Fruit fly (Drosophila melanogaster) whole organism: ENCODE measurements around the gene snk.
A peak's percentile ranks its signal among the peaks of the same experiment; 100 is the strongest.

Source experiments
- CG8478 ChIP-seq: fragments of >200 bp; optimal IDR thresholded peaks from 2 replicates; lab custom pipeline; 2018; ENCODE audit warnings: inconsistent platforms
- Dll ChIP-seq: fragments of >200 bp; optimal IDR thresholded peaks from 2 replicates; lab custom pipeline; 2017
- EcR ChIP-seq, 2 experiments: fragments of >200 bp; optimal IDR thresholded peaks; 2 replicates each; lab custom pipeline; 2017; ENCODE audit warnings: missing biosample characterization in 2 of 2, missing genetic modification characterization in 2 of 2, missing genetic modification reagents in 2 of 2
- pan ChIP-seq: fragments of >200 bp; optimal IDR thresholded peaks from 2 replicates; lab custom pipeline; 2017
- psq ChIP-seq: fragments of >200 bp; optimal IDR thresholded peaks from 2 replicates; lab custom pipeline; 2017
- usp ChIP-seq: fragments of >200 bp; optimal IDR thresholded peaks from 2 replicates; lab custom pipeline; 2017; ENCODE audit warnings: missing biosample characterization, missing genetic modification characterization, mixed read lengths

Gene snk

DNA sequence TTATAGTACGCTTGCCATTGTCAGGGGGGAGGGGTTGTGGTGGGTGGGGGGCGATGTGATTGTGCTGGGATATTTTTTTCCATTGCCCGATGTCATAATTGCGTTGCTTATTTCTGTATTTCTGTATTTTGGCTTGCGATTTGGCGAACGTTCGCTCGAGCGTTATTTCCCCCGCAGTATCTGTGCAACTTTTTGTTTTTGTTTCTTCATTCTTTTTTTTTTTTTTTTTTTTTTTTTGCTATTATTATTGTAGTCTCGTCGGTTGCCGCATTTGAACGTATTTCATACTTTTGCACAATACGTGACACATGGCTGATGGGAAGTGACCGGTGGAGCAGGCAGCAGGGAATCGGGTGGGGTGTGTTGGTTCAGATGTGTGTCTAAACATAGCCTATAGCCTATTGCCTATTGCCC, 24.9 kb downstream of the snk start:
- TF ChIP-seq psq (lab: Kevin White, UChicago) (no peak), CG8478 (lab: Kevin White, UChicago) (no peak), EcR (GFP tag; optimal IDR thresholded peaks at IDR 0.05; lab: Kevin White, UChicago) (no peak), pan (lab: Kevin White, UChicago) (no peak)

DNA sequence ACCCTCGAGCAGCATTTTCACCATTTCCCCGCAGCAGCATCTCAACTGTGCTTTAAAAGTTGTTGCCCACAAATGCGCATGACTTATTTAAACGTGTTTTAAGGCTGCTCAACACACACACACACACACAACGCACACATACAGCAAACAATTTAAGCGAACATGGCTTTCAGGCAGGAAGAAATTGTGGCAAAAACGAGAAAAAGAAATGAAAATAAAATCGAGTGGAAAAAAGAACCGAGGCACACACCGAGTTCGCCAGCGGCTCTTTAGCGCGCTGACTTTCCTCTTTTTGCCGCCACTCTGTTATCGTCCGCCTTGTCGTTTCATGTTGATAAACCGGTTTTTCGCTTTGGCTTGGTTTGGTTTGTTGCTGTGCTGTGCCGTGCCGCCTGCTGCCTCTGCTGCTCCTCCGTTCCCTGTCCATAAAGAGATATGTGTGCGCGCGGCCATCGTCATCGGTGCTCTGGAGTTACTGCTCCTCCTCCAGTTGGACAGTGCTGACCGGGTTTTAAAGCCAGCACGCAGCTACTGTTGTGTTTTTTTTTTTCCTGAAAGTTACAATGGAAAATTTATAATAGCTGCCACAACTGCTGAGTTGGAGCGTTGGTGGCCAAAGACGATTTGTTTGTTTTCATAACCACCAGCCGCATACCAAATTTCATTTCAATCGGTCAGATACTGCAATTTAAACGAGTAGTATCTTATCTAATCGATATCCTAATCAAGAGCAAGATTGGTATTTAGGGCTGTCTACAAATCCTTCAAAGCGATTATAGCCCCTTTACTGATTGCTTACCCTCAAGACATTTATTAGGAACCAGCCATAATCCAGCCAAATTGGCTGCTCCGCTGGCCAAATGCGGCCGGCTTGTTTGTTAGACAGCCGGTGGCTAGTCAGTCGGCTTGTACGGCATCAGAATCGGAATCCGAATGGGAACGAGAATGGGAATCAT, 26.5 kb downstream of the snk start:
- TF ChIP-seq usp (GFP tag; lab: Kevin White, UChicago) = no peak
- no peak for TF ChIP-seq pan (lab: Kevin White, UChicago)
- TF ChIP-seq CG8478 (lab: Kevin White, UChicago) = no peak

dm6 chr3R:13015402-13015801, 27.2 kb downstream of the snk start:
- no peak for TF ChIP-seq CG8478 (lab: Kevin White, UChicago)
- TF ChIP-seq usp (GFP tag; lab: Kevin White, UChicago) = no peak
- TF ChIP-seq pan (lab: Kevin White, UChicago) = no peak
- no peak for TF ChIP-seq Dll (lab: Kevin White, UChicago)
- no peak for TF ChIP-seq EcR (GFP tag; optimal IDR thresholded peaks at IDR 0.05; lab: Kevin White, UChicago)
- TF ChIP-seq psq (lab: Kevin White, UChicago) = no peak

DNA sequence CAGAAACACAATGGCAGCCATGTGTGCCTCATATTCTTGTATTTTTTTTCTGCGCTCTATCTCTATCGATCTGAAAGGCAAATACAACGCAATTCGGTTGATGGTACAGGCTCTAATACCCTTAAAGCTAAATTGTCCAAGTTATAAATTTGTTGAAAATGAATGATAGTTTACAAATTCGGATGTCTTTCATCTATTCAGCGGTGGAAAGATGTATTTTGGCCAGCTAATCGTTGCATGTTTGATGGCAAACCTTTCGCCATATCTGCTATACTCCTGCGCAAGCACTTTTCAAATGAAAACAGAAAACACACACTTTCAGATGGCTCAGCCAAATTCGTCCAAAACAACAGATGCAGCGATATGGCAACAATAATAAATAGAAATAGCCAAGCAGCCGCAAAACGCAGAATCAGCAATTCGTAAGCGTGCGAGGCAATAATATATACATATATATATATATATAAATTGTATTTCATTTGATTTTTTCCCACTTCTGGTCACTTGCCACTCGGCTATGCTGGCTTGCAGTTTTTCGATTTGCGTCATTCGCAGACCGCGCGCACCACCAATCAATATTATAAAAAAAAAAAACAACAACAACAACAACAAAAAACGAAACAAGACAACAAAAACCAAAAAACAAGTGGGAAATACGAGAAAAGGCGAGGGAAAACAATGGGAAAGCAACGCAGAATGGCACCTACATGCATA, 28.2 kb downstream of the snk start:
- TF ChIP-seq pan (lab: Kevin White, UChicago) (no peak), Dll (lab: Kevin White, UChicago) (no peak), psq (lab: Kevin White, UChicago) (no peak), usp (GFP tag; lab: Kevin White, UChicago) (no peak), EcR (GFP tag; optimal IDR thresholded peaks at IDR 0.05; lab: Kevin White, UChicago) (no peak), CG8478 (lab: Kevin White, UChicago) (no peak)

DNA sequence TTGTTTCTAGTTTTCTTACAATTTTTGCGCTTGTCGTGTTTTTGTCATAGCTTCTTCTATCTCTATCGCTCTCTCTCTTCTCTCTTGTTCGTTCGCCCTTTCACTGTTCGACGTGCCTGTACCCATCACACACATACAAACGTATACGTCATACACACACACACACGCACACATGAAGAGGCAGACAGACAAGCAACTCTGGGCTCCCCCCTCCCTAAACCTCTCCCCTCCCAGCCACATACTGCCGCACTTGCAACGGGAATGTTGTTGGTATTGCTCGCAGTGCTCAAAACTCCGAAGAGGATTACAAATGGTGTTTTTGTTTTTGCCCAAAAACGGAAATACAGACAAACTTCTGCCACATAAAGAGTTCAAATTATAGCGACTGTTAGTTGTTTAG, 29.6 kb downstream of the snk start:
- TF ChIP-seq CG8478 (lab: Kevin White, UChicago) = no peak
- no peak for TF ChIP-seq pan (lab: Kevin White, UChicago)
- no peak for TF ChIP-seq EcR (GFP tag; optimal IDR thresholded peaks at IDR 0.05; lab: Kevin White, UChicago)
- TF ChIP-seq usp (GFP tag; lab: Kevin White, UChicago) = no peak
- TF ChIP-seq psq (lab: Kevin White, UChicago) = no peak
- TF ChIP-seq Dll (lab: Kevin White, UChicago) = no peak

DNA sequence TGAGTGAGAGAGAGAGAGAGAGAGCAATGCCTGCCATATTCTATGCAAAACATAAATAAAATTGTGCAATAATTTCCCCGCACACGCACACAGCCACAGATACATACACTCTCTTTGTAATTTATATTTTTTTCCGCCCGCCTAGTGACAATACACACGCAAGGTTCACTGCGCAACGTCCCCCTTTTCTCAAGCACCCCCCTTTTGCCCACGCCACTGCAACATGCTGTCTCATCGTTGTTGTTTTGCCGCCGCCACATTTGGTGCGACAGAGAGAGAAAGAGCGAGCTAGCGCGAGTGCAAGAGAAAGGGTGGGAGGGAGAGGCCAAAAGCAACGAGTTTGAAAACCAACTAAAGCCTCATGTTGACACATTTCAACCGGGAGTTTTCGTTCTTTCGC, 30.2 kb downstream of the snk start:
- TF ChIP-seq pan (lab: Kevin White, UChicago) (no peak), psq (lab: Kevin White, UChicago) (no peak), usp (GFP tag; lab: Kevin White, UChicago) (no peak), EcR (GFP tag; optimal IDR thresholded peaks at IDR 0.05; lab: Kevin White, UChicago) (peak in 1 of 2 experiments; percentile 3), Dll (lab: Kevin White, UChicago) (peak; percentile 29), CG8478 (lab: Kevin White, UChicago) (peak; percentile 85)

- TF ChIP-seq psq (lab: Kevin White, UChicago) (no peak), Dll (lab: Kevin White, UChicago) (no peak), pan (lab: Kevin White, UChicago) (no peak)
Measured at dm6 chr3R:13011621-13011963, 31.0 kb downstream of the snk start, which contains the start of gene CtBP. CtBP (plus strand) TSS chr3R:13011649.

DNA sequence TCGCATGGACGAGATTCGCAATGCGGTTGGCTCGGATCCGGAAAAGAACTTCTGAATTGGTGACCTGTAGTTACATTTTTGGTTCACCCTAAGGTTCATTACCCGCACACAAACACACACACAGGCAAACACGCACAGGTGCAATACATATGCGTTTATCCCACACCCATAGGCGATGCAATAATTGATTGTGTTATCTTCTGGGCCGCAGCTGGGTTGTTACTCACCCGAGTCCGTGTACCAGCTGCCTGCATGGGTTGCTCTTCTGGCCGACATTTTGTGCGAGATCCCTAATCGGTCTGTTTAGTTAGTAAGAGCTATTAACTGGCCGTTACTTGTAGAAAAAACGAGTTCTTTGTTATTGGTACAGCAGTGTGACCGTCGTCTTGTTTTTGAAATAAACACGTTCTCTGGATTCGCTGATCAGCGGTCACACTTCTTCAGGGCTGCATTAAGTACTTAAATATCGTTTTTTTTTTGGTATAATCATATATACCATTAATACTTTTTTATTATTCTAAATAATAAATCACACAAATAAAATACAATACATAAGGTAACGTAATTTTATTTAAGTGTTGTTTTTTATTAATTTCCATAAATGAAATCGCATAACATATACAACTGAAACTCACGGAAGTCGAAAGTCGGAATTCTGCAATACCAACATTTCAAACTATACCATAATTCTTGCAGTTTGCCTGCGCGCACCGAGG, 31.5 kb downstream of the snk start, which contains the start of gene CG8031:
Gene CG8031, minus strand, starts transcription at position 406 of the 716 bp plus-strand sequence.
- TF ChIP-seq pan (lab: Kevin White, UChicago) (no peak), EcR (GFP tag; optimal IDR thresholded peaks at IDR 0.05; lab: Kevin White, UChicago) (peak in 1 of 2 experiments; percentile 71), CG8478 (lab: Kevin White, UChicago) (no peak), Dll (lab: Kevin White, UChicago) (peak; percentile 51), psq (lab: Kevin White, UChicago) (no peak), usp (GFP tag; lab: Kevin White, UChicago) (no peak)

DNA sequence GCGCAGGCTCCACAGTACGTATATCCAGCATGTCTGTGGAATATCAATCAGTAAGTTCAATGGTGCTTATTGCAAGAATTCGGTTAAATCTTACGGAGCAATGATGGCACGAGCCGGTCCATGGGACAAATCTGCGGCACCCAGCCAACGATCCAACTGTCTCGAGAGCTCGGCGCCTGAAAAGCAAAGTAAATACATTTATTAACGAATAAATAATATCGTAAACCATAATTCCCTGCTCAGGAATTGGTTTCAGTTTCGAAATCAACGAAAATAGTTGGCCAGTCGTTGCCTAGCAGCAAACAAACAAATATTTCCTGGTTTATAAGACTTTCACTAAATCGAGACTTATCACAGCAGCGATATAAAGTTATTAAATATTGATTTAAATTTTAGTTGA, 33.0 kb downstream of the snk start, which contains the start of gene CG11656:
Gene CG11656, plus strand, starts transcription at position 301 of the 400 bp plus-strand sequence.
- TF ChIP-seq Dll (lab: Kevin White, UChicago) (no peak), pan (lab: Kevin White, UChicago) (no peak), usp (GFP tag; lab: Kevin White, UChicago) (no peak), CG8478 (lab: Kevin White, UChicago) (no peak), EcR (GFP tag; optimal IDR thresholded peaks at IDR 0.05; lab: Kevin White, UChicago) (no peak), psq (lab: Kevin White, UChicago) (no peak)

- TF ChIP-seq psq (lab: Kevin White, UChicago) = no peak
- no peak for TF ChIP-seq CG8478 (lab: Kevin White, UChicago)
- no peak for TF ChIP-seq Dll (lab: Kevin White, UChicago)
- TF ChIP-seq pan (lab: Kevin White, UChicago) = no peak
- TF ChIP-seq EcR (GFP tag; optimal IDR thresholded peaks at IDR 0.05; lab: Kevin White, UChicago) = no peak
- no peak for TF ChIP-seq usp (GFP tag; lab: Kevin White, UChicago)
Measured at dm6 chr3R:12998234-12998591, 44.4 kb downstream of the snk start.
